Fruit fly (Drosophila melanogaster) whole organism, embryonic: Measurements from ENCODE around the gene Tmhs.
A peak's percentile ranks its signal among the peaks of the same experiment; 100 is the strongest.

Experiments used
- Bteb2 ChIP-seq: fragments of 200-800 bp; sonication (Bioruptor generic); optimal IDR thresholded peaks from 2 replicates; lab custom pipeline; 2016; ENCODE audit warnings: missing biosample characterization, missing genetic modification characterization
- CG10321 ChIP-seq: fragments of 200-800 bp; sonication (Bioruptor generic); IDR thresholded peaks from 2 replicates; pipeline ENCODE4 v1.3.6; 2022; ENCODE audit warnings: missing biosample characterization, missing genetic modification characterization
- CG12236 ChIP-seq: fragments of 200-800 bp; sonication (Bioruptor generic); optimal IDR thresholded peaks from 2 replicates; lab custom pipeline; 2016; ENCODE audit warnings: missing biosample characterization, missing genetic modification characterization
- CG12769 ChIP-seq: fragments of 200-800 bp; sonication (Bioruptor generic); optimal IDR thresholded peaks from 2 replicates; lab custom pipeline; 2019; ENCODE audit warnings: missing biosample characterization, mild to moderate bottlenecking, missing genetic modification characterization, moderate library complexity
- CG14667 ChIP-seq: fragments of 200-800 bp; sonication (Bioruptor generic); IDR thresholded peaks from 2 replicates; pipeline ENCODE4 v1.3.6; 2022; ENCODE audit warnings: missing biosample characterization, missing genetic modification characterization
- CG17361 ChIP-seq: fragments of 200-800 bp; sonication (Bioruptor generic); IDR thresholded peaks from 3 replicates; pipeline ENCODE4 v1.3.6; 2022; ENCODE audit warnings: missing biosample characterization, missing genetic modification characterization
- CG2129 ChIP-seq: fragments of 200-800 bp; sonication (Bioruptor generic); IDR thresholded peaks from 2 replicates; pipeline ENCODE4 v1.3.6; 2022; ENCODE audit warnings: missing biosample characterization, missing genetic modification characterization; ENCODE audit not compliant: partially characterized antibody
- CG31224 ChIP-seq: fragments of 200-800 bp; sonication (Bioruptor generic); IDR thresholded peaks from 2 replicates; pipeline ENCODE4 v1.3.6; 2022; ENCODE audit warnings: missing biosample characterization, missing genetic modification characterization
- CG32772 ChIP-seq: fragments of 200-800 bp; sonication (Bioruptor generic); IDR thresholded peaks from 2 replicates; pipeline ENCODE4 v1.3.6; 2022; ENCODE audit warnings: missing biosample characterization, missing genetic modification characterization
- CG33213 ChIP-seq: fragments of 200-800 bp; sonication (Bioruptor generic); optimal IDR thresholded peaks from 3 replicates; lab custom pipeline; 2016; ENCODE audit warnings: missing biosample characterization, missing genetic modification characterization
- CG33557 ChIP-seq: fragments of 200-800 bp; sonication (Bioruptor generic); optimal IDR thresholded peaks from 2 replicates; lab custom pipeline; 2019; ENCODE audit warnings: missing biosample characterization, mild to moderate bottlenecking, missing genetic modification characterization, moderate library complexity
- CG34376 ChIP-seq: fragments of 200-800 bp; sonication (Bioruptor generic); optimal IDR thresholded peaks from 2 replicates; lab custom pipeline; 2018; ENCODE audit warnings: missing biosample characterization, mild to moderate bottlenecking, missing genetic modification characterization
- CG3838 ChIP-seq: fragments of 200-800 bp; sonication (Bioruptor generic); optimal IDR thresholded peaks from 3 replicates; lab custom pipeline; 2016; ENCODE audit warnings: missing biosample characterization, missing genetic modification characterization
- CG3995 ChIP-seq: fragments of 200-800 bp; sonication (Bioruptor generic); optimal IDR thresholded peaks from 3 replicates; lab custom pipeline; 2016; ENCODE audit warnings: missing biosample characterization, missing genetic modification characterization
- CG4730 ChIP-seq: fragments of 200-800 bp; sonication (Bioruptor generic); IDR thresholded peaks from 2 replicates; pipeline ENCODE4 v1.3.6; 2022; ENCODE audit warnings: missing biosample characterization, missing genetic modification characterization
- CG5245 ChIP-seq: fragments of 200-800 bp; sonication (Bioruptor generic); optimal IDR thresholded peaks from 3 replicates; lab custom pipeline; 2016; ENCODE audit warnings: missing biosample characterization, missing genetic modification characterization
- CG6175 ChIP-seq: fragments of 200-800 bp; sonication (Bioruptor generic); IDR thresholded peaks from 3 replicates; pipeline ENCODE4 v1.3.6; 2022; ENCODE audit warnings: missing biosample characterization, missing genetic modification characterization
- CG6689 ChIP-seq: fragments of 200-800 bp; sonication (Bioruptor generic); IDR thresholded peaks from 2 replicates; pipeline ENCODE4 v1.3.6; 2022; ENCODE audit warnings: missing biosample characterization, missing genetic modification characterization
- CG7745 ChIP-seq: fragments of 200-800 bp; sonication (Bioruptor generic); optimal IDR thresholded peaks from 2 replicates; lab custom pipeline; 2018; ENCODE audit warnings: missing biosample characterization, mild to moderate bottlenecking, missing genetic modification characterization, moderate library complexity
- CG7963 ChIP-seq: fragments of 200-800 bp; sonication (Bioruptor generic); IDR thresholded peaks from 3 replicates; pipeline ENCODE4 v1.3.6; 2022; ENCODE audit warnings: missing biosample characterization, missing genetic modification characterization; ENCODE audit not compliant: partially characterized antibody
- CG8290 ChIP-seq, 3 experiments: fragments of 200-800 bp; sonication (Bioruptor generic); optimal IDR thresholded peaks; 2 replicates each; lab custom pipeline; 2016 to 2019; ENCODE audit warnings: missing biosample characterization in 3 of 3, missing genetic modification characterization in 3 of 3, mild to moderate bottlenecking in 2 of 3, moderate library complexity in 1 of 3
- CG8924 ChIP-seq: fragments of 200-800 bp; optimal IDR thresholded peaks from 3 replicates; lab custom pipeline; 2019; ENCODE audit warnings: missing biosample characterization, mild to moderate bottlenecking, missing genetic modification characterization, moderate library complexity
- CG9932 ChIP-seq: fragments of 200-800 bp; sonication (Bioruptor generic); IDR thresholded peaks from 2 replicates; pipeline ENCODE4 v1.3.6; 2022; ENCODE audit warnings: missing biosample characterization, missing genetic modification characterization
- Dip3 ChIP-seq: fragments of 200-800 bp; sonication (Bioruptor generic); optimal IDR thresholded peaks from 3 replicates; lab custom pipeline; 2016; ENCODE audit warnings: missing biosample characterization, missing genetic modification characterization
- E2f1 ChIP-seq: fragments of 200-800 bp; sonication (Bioruptor generic); IDR thresholded peaks from 2 replicates; pipeline ENCODE4 v1.3.6; 2022; ENCODE audit warnings: missing biosample characterization, missing genetic modification characterization
- GATAe ChIP-seq: fragments of 200-800 bp; sonication (Bioruptor generic); conservative IDR thresholded peaks from 2 replicates; pipeline ENCODE4 v1.3.6; 2022; ENCODE audit warnings: missing biosample characterization, missing genetic modification characterization
- Gsc ChIP-seq: fragments of 200-800 bp; sonication (Bioruptor generic); IDR thresholded peaks from 2 replicates; pipeline ENCODE4 v1.3.6; 2022; ENCODE audit warnings: missing biosample characterization, missing genetic modification characterization
- Hey ChIP-seq: fragments of 200-800 bp; sonication (Bioruptor generic); optimal IDR thresholded peaks from 3 replicates; lab custom pipeline; 2018; ENCODE audit warnings: missing biosample characterization, mild to moderate bottlenecking, missing genetic modification characterization
- Hr51 ChIP-seq, 2 experiments: fragments of 200-800 bp; sonication (Bioruptor generic); optimal IDR thresholded peaks; 2 replicates in 1 of 2; 3 replicates in 1 of 2; lab custom pipeline; 2016 to 2018; ENCODE audit warnings: missing biosample characterization in 2 of 2, missing genetic modification characterization in 2 of 2, mild to moderate bottlenecking in 1 of 2, moderate library complexity in 1 of 2
- MESR4 ChIP-seq: fragments of 200-800 bp; sonication (Bioruptor generic); optimal IDR thresholded peaks from 2 replicates; lab custom pipeline; 2018; ENCODE audit warnings: missing biosample characterization, mild to moderate bottlenecking, missing genetic modification characterization, moderate library complexity
- Mes4 ChIP-seq: fragments of 200-800 bp; sonication (Bioruptor generic); optimal IDR thresholded peaks from 2 replicates; lab custom pipeline; 2016; ENCODE audit warnings: missing biosample characterization, missing genetic modification characterization
- Nf-YC ChIP-seq: fragments of 200-800 bp; optimal IDR thresholded peaks from 3 replicates; lab custom pipeline; 2019; ENCODE audit warnings: missing biosample characterization, mild to moderate bottlenecking, missing genetic modification characterization, moderate library complexity
- NfI ChIP-seq: fragments of 200-800 bp; sonication (Bioruptor generic); optimal IDR thresholded peaks from 3 replicates; lab custom pipeline; 2018; ENCODE audit warnings: missing biosample characterization, mild to moderate bottlenecking, missing genetic modification characterization, moderate library complexity
- Oaz ChIP-seq: fragments of 200-800 bp; sonication (Bioruptor generic); IDR thresholded peaks from 2 replicates; pipeline ENCODE4 v1.3.6; 2022; ENCODE audit warnings: missing biosample characterization, missing genetic modification characterization
- Opbp ChIP-seq: fragments of 200-800 bp; sonication (Bioruptor generic); IDR thresholded peaks from 3 replicates; pipeline ENCODE4 v1.3.6; 2022; ENCODE audit warnings: missing biosample characterization, missing genetic modification characterization; ENCODE audit not compliant: partially characterized antibody
- Ptx1 ChIP-seq: fragments of 200-800 bp; sonication (Bioruptor generic); IDR thresholded peaks from 2 replicates; pipeline ENCODE4 v1.3.6; 2022; ENCODE audit warnings: missing biosample characterization, missing genetic modification characterization
- Spps ChIP-seq: fragments of 200-800 bp; sonication (Bioruptor generic); optimal IDR thresholded peaks from 2 replicates; lab custom pipeline; 2018; ENCODE audit warnings: missing biosample characterization, mild to moderate bottlenecking, missing genetic modification characterization
- amos ChIP-seq: fragments of 200-800 bp; sonication (Bioruptor generic); IDR thresholded peaks from 2 replicates; pipeline ENCODE4 v1.3.6; 2022; ENCODE audit warnings: missing biosample characterization, missing genetic modification characterization; ENCODE audit not compliant: partially characterized antibody
- bigmax ChIP-seq: fragments of 200-800 bp; sonication (Bioruptor generic); optimal IDR thresholded peaks from 2 replicates; lab custom pipeline; 2018; ENCODE audit warnings: missing biosample characterization, mild to moderate bottlenecking, missing genetic modification characterization
- bowl ChIP-seq: fragments of 200-800 bp; sonication (Bioruptor generic); IDR thresholded peaks from 2 replicates; pipeline ENCODE4 v1.3.6; 2022; ENCODE audit warnings: missing biosample characterization, missing genetic modification characterization
- dimm ChIP-seq: fragments of 200-800 bp; sonication (Bioruptor generic); IDR thresholded peaks from 2 replicates; pipeline ENCODE4 v1.3.6; 2022; ENCODE audit warnings: missing biosample characterization, missing genetic modification characterization
- hbn ChIP-seq: fragments of 200-800 bp; sonication (Bioruptor generic); IDR thresholded peaks from 2 replicates; pipeline ENCODE4 v1.3.6; 2022; ENCODE audit warnings: missing biosample characterization, missing genetic modification characterization; ENCODE audit not compliant: partially characterized antibody
- klu ChIP-seq: fragments of 200-800 bp; sonication (Bioruptor generic); IDR thresholded peaks from 2 replicates; pipeline ENCODE4 v1.3.6; 2022; ENCODE audit warnings: missing biosample characterization, missing genetic modification characterization
- rib ChIP-seq: fragments of 200-800 bp; sonication (Bioruptor generic); IDR thresholded peaks from 2 replicates; pipeline ENCODE4 v1.3.6; 2022; ENCODE audit warnings: missing biosample characterization, missing genetic modification characterization
- ro ChIP-seq: fragments of 200-800 bp; sonication (Bioruptor generic); IDR thresholded peaks from 2 replicates; pipeline ENCODE4 v1.3.6; 2022; ENCODE audit warnings: missing biosample characterization, missing genetic modification characterization
- sc ChIP-seq, 3 experiments: fragments of >200 bp in 2 of 3; fragments of 200-800 bp in 1 of 3; sonication (Bioruptor generic) in 1 of 3; optimal IDR thresholded peaks; 2 replicates in 2 of 3; 3 replicates in 1 of 3; lab custom pipeline; 2017; ENCODE audit warnings: mild to moderate bottlenecking in 1 of 3, missing biosample characterization in 1 of 3, missing genetic modification characterization in 1 of 3, missing genetic modification reagents in 1 of 3
- stwl ChIP-seq: fragments of 200-800 bp; sonication (Bioruptor generic); optimal IDR thresholded peaks from 3 replicates; lab custom pipeline; 2018; ENCODE audit warnings: missing biosample characterization, mild to moderate bottlenecking, missing genetic modification characterization, moderate library complexity
- twi ChIP-seq: fragments of 200-800 bp; optimal IDR thresholded peaks from 2 replicates; lab custom pipeline; 2019; ENCODE audit warnings: missing biosample characterization, mild to moderate bottlenecking, missing genetic modification characterization, moderate library complexity
- wek ChIP-seq: fragments of 200-800 bp; sonication (Bioruptor generic); optimal IDR thresholded peaks from 3 replicates; lab custom pipeline; 2018; ENCODE audit warnings: missing biosample characterization, mild to moderate bottlenecking, missing genetic modification characterization, moderate library complexity

Tmhs gene

DNA sequence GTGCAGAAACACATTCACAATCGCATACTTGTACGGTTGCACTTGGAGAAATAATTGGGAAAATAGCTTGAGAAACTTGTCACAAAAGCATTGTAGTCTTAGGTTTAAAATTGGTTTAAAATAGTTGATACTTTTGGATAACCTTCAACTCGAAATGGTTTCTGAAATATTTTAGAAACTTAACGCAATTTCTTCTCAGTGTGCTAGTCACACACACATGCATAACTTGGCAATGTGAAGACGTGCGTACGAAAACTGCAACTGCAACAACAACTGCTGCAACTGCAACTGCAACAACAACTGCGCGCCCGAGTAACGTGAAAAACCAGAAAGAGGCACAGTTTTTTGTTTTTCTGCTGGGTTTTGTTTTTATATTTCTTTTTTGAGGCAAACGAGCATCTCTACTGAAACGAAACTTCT lies 678 bp downstream of the Tmhs start (continued):
- no peak for TF ChIP-seq amos (GFP tag; lab: Robert Waterston, UW)
- peak; percentile 58 for TF ChIP-seq twi (tag; lab: Kevin White, UChicago)
- peak; percentile 80 for TF ChIP-seq dimm (GFP tag; lab: Robert Waterston, UW)
- peak; percentile 57 for TF ChIP-seq CG3838
- peak; percentile 85 for TF ChIP-seq CG8924
- peak; percentile 68 for TF ChIP-seq wek (GFP tag; lab: Kevin White, UChicago)
- TF ChIP-seq sc (optimal IDR thresholded peaks at IDR 0.05; lab: Kevin White, UChicago) = no peak
- TF ChIP-seq sc (GFP tag; optimal IDR thresholded peaks at IDR 0.05; lab: Kevin White, UChicago) = peak; percentile 78
- TF ChIP-seq CG6689 (GFP tag; lab: Robert Waterston, UW) = peak; percentile 84
- TF ChIP-seq CG17361 (GFP tag; lab: Robert Waterston, UW) = peak; percentile 83
- peak; percentile 48 for TF ChIP-seq Bteb2 (GFP tag; lab: Kevin White, UChicago)
- peak; percentile 56 for TF ChIP-seq Spps (tag; lab: Kevin White, UChicago)
- TF ChIP-seq CG8290 (GFP tag; optimal IDR thresholded peaks at IDR 0.05; lab: Kevin White, UChicago) = peak; percentile 73
- TF ChIP-seq CG8290 (tag; optimal IDR thresholded peaks at IDR 0.05; lab: Kevin White, UChicago) = peak in 1 of 2 experiments; percentile 87
- peak; percentile 78 for TF ChIP-seq CG33213 (GFP tag; lab: Kevin White, UChicago)
- peak; percentile 68; the same call in 1 of the 2 replicates for TF ChIP-seq bowl (GFP tag; lab: Robert Waterston, UW)
- TF ChIP-seq klu (GFP tag; lab: Robert Waterston, UW) = peak; percentile 46
- no peak for TF ChIP-seq hbn (GFP tag; lab: Robert Waterston, UW)
- TF ChIP-seq MESR4 (GFP tag; lab: Kevin White, UChicago) = peak; percentile 6
- TF ChIP-seq rib (GFP tag; lab: Robert Waterston, UW) = peak; percentile 26; the same call in 1 of the 2 replicates
- peak; percentile 72 for TF ChIP-seq Gsc (GFP tag; lab: Robert Waterston, UW)
- no peak for TF ChIP-seq CG34376 (GFP tag; lab: Kevin White, UChicago)
- peak; percentile 68 for TF ChIP-seq Oaz (GFP tag; lab: Robert Waterston, UW)
- TF ChIP-seq CG9932 (GFP tag; lab: Robert Waterston, UW) = no peak
- peak; percentile 81 for TF ChIP-seq CG32772 (GFP tag; lab: Robert Waterston, UW)
- no peak for TF ChIP-seq CG2129 (GFP tag; lab: Robert Waterston, UW)
- peak; percentile 32 for TF ChIP-seq Dip3 (GFP tag; lab: Kevin White, UChicago)
- peak; percentile 37; the same call in 1 of the 2 replicates for TF ChIP-seq ro
- TF ChIP-seq Hey (tag; lab: Kevin White, UChicago) = no peak
- TF ChIP-seq CG7963 (GFP tag; lab: Robert Waterston, UW) = no peak
- no peak for TF ChIP-seq bigmax (GFP tag; lab: Kevin White, UChicago)
- peak; percentile 57; the same call in 1 of the 2 replicates for TF ChIP-seq E2f1 (GFP tag; lab: Robert Waterston, UW)
- TF ChIP-seq CG10321 (GFP tag; lab: Robert Waterston, UW) = peak; percentile 49; the same call in 1 of the 2 replicates
- TF ChIP-seq Hr51 (GFP tag; optimal IDR thresholded peaks at IDR 0.05; lab: Kevin White, UChicago) = peak; percentile 61 to 86
- no peak for TF ChIP-seq CG3995 (GFP tag; lab: Kevin White, UChicago)
- TF ChIP-seq stwl (tag; lab: Kevin White, UChicago) = peak; percentile 57
- TF ChIP-seq NfI = peak; percentile 70
- peak; percentile 83 for TF ChIP-seq CG5245 (GFP tag; lab: Kevin White, UChicago)
- peak; percentile 18 for TF ChIP-seq Nf-YC (tag; lab: Kevin White, UChicago)
- TF ChIP-seq CG31224 (GFP tag; lab: Robert Waterston, UW) = peak; percentile 59
- TF ChIP-seq GATAe (GFP tag; lab: Robert Waterston, UW) = no peak
- TF ChIP-seq Mes4 = peak; percentile 78
- peak; percentile 76 for TF ChIP-seq CG4730
- no peak for TF ChIP-seq CG7745 (tag; lab: Kevin White, UChicago)
- no peak for TF ChIP-seq Opbp (GFP tag; lab: Robert Waterston, UW)
- peak; percentile 75 for TF ChIP-seq CG14667 (GFP tag; lab: Robert Waterston, UW)
- TF ChIP-seq Ptx1 (GFP tag; lab: Robert Waterston, UW) = peak; percentile 81
- TF ChIP-seq CG12769 (tag; lab: Kevin White, UChicago) = peak; percentile 77
- peak; percentile 75 for TF ChIP-seq CG12236 (GFP tag; lab: Kevin White, UChicago)
- no peak; the same call in 2 of the 3 replicates for TF ChIP-seq CG6175 (GFP tag; lab: Robert Waterston, UW)
- peak; percentile 34 for TF ChIP-seq CG33557 (GFP tag; lab: Kevin White, UChicago)
